Worm (Caenorhabditis elegans) whole organism, dauer: ENCODE measurements around the gene mlc-4.

ENCODE experiments used
- unc-62 ChIP-seq: sonication (generic microtip); optimal IDR thresholded peaks from 2 replicates; lab custom pipeline; 2017; ENCODE audit warnings: missing biosample characterization, missing genetic modification reagents, missing genetic modification characterization

mlc-4 gene

DNA sequence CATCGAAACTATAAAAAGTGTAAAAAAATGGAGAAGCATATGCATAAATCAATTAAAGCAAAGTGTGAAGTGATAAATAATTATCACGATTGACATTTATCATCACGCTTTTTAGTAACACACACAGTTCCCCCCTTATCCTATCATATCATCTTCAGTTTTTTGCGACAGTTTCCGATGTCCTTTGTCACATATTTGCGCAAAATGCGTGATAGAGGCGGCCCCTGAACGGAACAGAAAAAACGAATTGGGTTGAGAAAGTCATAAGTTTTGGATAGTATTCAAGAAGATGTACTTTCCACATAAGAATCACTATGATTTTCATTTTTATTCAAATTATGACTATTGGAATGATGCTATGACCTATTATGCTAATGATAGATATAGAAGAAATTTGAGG, 44.5 kb downstream of the mlc-4 start:
- TF ChIP-seq unc-62 (GFP tag; lab: Kevin White, UChicago) = no peak

DNA sequence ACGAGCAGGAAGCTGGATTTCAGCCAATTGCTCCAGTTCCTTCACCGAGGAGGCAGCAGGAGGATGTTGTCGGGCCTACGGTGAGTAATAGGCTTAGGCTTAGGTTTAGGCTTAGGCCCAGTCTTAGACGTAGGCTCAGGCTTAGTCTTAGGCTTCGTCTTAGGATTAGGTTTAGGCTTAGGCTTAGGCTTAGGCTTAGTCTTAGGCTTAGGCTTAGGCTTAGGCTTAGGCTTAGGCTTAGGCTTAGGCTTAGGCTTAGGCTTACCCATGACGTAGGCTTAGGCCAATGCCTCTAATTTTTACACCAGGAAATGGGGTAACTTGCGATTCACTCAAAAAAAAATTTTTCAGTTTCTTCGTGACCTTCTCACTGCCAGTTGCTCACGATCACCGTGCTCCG, 46.9 kb downstream of the mlc-4 start:
- TF ChIP-seq unc-62 (GFP tag; lab: Kevin White, UChicago) = no peak

DNA sequence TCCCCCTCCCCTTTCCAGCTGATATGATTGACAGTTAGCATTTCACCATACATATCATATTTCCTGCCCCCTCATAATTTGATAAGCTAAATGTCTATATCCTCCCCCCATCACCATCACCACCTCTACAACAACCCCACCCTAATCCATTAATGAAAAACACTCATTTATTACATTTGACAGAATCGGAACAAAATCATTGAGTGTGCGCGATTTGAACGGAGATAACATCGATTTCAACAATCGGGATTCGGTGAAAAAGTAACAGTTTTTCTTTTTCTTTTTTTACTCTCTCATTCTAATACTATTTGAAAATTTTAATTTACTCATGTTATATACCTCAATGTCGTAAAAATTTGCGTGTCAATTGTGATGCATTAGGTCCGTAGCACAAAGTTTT, 47.8 kb downstream of the mlc-4 start:
- TF ChIP-seq unc-62 (GFP tag; lab: Kevin White, UChicago) = no peak

- no peak for TF ChIP-seq unc-62 (GFP tag; lab: Kevin White, UChicago)
These were observed 49.0 kb downstream of the mlc-4 start, which contains the start of gene gei-1 for ce11 chrIII:3344573-3344972. gei-1 (plus strand) TSS chrIII:3344873.

ce11 chrIII:3343463-3343862, 50.1 kb downstream of the mlc-4 start:
- TF ChIP-seq unc-62 (GFP tag; lab: Kevin White, UChicago) = no peak
